Fruit fly (Drosophila melanogaster) whole organism, embryonic: ENCODE data around the gene Ttc26.
A peak's percentile ranks its signal among the peaks of the same experiment; 100 is the strongest.

Experiments
- ATbp ChIP-seq: fragments of 200-800 bp; sonication (Bioruptor generic); optimal IDR thresholded peaks from 2 replicates; lab custom pipeline; 2017; ENCODE audit warnings: missing biosample characterization, mild to moderate bottlenecking, missing genetic modification characterization, missing genetic modification reagents
- CG10209 ChIP-seq: fragments of 200-800 bp; sonication (Bioruptor generic); optimal IDR thresholded peaks from 3 replicates; lab custom pipeline; 2017; ENCODE audit warnings: missing biosample characterization, mild to moderate bottlenecking, missing genetic modification characterization, missing genetic modification reagents
- CG11723 ChIP-seq: fragments of 200-800 bp; sonication (Bioruptor generic); optimal IDR thresholded peaks from 2 replicates; lab custom pipeline; 2017; ENCODE audit warnings: missing biosample characterization, mild to moderate bottlenecking, missing genetic modification characterization
- CG12299 ChIP-seq: fragments of 200-800 bp; sonication (Bioruptor generic); optimal IDR thresholded peaks from 2 replicates; lab custom pipeline; 2018; ENCODE audit warnings: missing biosample characterization, mild to moderate bottlenecking, missing genetic modification characterization
- CG1233 ChIP-seq: fragments of 200-800 bp; sonication (Bioruptor generic); optimal IDR thresholded peaks from 4 replicates; lab custom pipeline; 2018; ENCODE audit warnings: missing biosample characterization, mild to moderate bottlenecking, missing genetic modification characterization
- CG13424 ChIP-seq: fragments of 200-800 bp; sonication (Bioruptor generic); optimal IDR thresholded peaks from 2 replicates; lab custom pipeline; 2019; ENCODE audit warnings: missing biosample characterization, mild to moderate bottlenecking, missing genetic modification characterization, moderate library complexity
- CG1529 ChIP-seq: fragments of 200-800 bp; sonication (Bioruptor generic); optimal IDR thresholded peaks from 3 replicates; lab custom pipeline; 2018; ENCODE audit warnings: missing biosample characterization, missing genetic modification characterization
- CG15479 ChIP-seq: fragments of 200-800 bp; sonication (Bioruptor generic); optimal IDR thresholded peaks from 3 replicates; lab custom pipeline; 2019; ENCODE audit warnings: missing biosample characterization, mild to moderate bottlenecking, missing genetic modification characterization, moderate library complexity
- CG16813 ChIP-seq: fragments of 200-800 bp; sonication (Bioruptor generic); IDR thresholded peaks from 3 replicates; pipeline ENCODE4 v1.3.6; 2022; ENCODE audit warnings: missing biosample characterization, missing genetic modification characterization; ENCODE audit not compliant: partially characterized antibody
- CG17186 ChIP-seq: fragments of 200-800 bp; sonication (Bioruptor generic); optimal IDR thresholded peaks from 3 replicates; lab custom pipeline; 2017; ENCODE audit warnings: missing biosample characterization, missing genetic modification reagents, missing genetic modification characterization
- CG17829 ChIP-seq: fragments of 200-800 bp; optimal IDR thresholded peaks from 2 replicates; lab custom pipeline; 2019; ENCODE audit warnings: missing biosample characterization, mild to moderate bottlenecking, missing genetic modification characterization, moderate library complexity
- CG1832 ChIP-seq: fragments of 200-800 bp; sonication (Bioruptor generic); optimal IDR thresholded peaks from 2 replicates; lab custom pipeline; 2017; ENCODE audit warnings: missing biosample characterization, mild to moderate bottlenecking, missing genetic modification characterization, inconsistent platforms
- CG18476 ChIP-seq: fragments of 200-800 bp; sonication (Bioruptor generic); optimal IDR thresholded peaks from 2 replicates; lab custom pipeline; 2016; ENCODE audit warnings: missing biosample characterization, mild to moderate bottlenecking, missing genetic modification characterization
- CG2129 ChIP-seq: fragments of 200-800 bp; sonication (Bioruptor generic); IDR thresholded peaks from 2 replicates; pipeline ENCODE4 v1.3.6; 2022; ENCODE audit warnings: missing biosample characterization, missing genetic modification characterization; ENCODE audit not compliant: partially characterized antibody
- CG30431 ChIP-seq: fragments of 200-800 bp; sonication (Bioruptor generic); optimal IDR thresholded peaks from 2 replicates; lab custom pipeline; 2017; ENCODE audit warnings: missing biosample characterization, missing genetic modification characterization
- CG31224 ChIP-seq: fragments of 200-800 bp; sonication (Bioruptor generic); IDR thresholded peaks from 2 replicates; pipeline ENCODE4 v1.3.6; 2022; ENCODE audit warnings: missing biosample characterization, missing genetic modification characterization
- CG33213 ChIP-seq: fragments of 200-800 bp; sonication (Bioruptor generic); optimal IDR thresholded peaks from 3 replicates; lab custom pipeline; 2016; ENCODE audit warnings: missing biosample characterization, missing genetic modification characterization
- CG34224 ChIP-seq: fragments of 200-800 bp; sonication (Bioruptor generic); IDR thresholded peaks from 3 replicates; pipeline ENCODE4 v1.3.6; 2022; ENCODE audit warnings: missing biosample characterization, missing genetic modification characterization; ENCODE audit not compliant: partially characterized antibody
- CG4282 ChIP-seq: fragments of 200-800 bp; sonication (Bioruptor generic); optimal IDR thresholded peaks from 2 replicates; lab custom pipeline; 2016; ENCODE audit warnings: missing biosample characterization, missing genetic modification characterization
- CG4360 ChIP-seq: fragments of 200-800 bp; sonication (Bioruptor generic); IDR thresholded peaks from 2 replicates; pipeline ENCODE4 v1.3.6; 2022; ENCODE audit warnings: missing biosample characterization, missing genetic modification characterization
- CG4707 ChIP-seq: fragments of 200-800 bp; sonication (Bioruptor generic); optimal IDR thresholded peaks from 2 replicates; lab custom pipeline; 2018; ENCODE audit warnings: missing biosample characterization, mild to moderate bottlenecking, missing genetic modification characterization, moderate library complexity
- CG4854 ChIP-seq: fragments of 200-800 bp; sonication (Bioruptor generic); optimal IDR thresholded peaks from 2 replicates; lab custom pipeline; 2016; ENCODE audit warnings: missing biosample characterization, missing genetic modification characterization, inconsistent platforms
- CG5180 ChIP-seq: fragments of 200-800 bp; sonication (Bioruptor generic); optimal IDR thresholded peaks from 3 replicates; lab custom pipeline; 2017; ENCODE audit warnings: missing biosample characterization, missing genetic modification characterization, mild to moderate bottlenecking, moderate library complexity, missing genetic modification reagents
- CG6272 ChIP-seq: fragments of 200-800 bp; sonication (Bioruptor generic); IDR thresholded peaks from 2 replicates; pipeline ENCODE4 v1.3.6; 2022; ENCODE audit warnings: missing biosample characterization, missing genetic modification characterization
- CG6813 ChIP-seq: fragments of 200-800 bp; sonication (Bioruptor generic); optimal IDR thresholded peaks from 2 replicates; lab custom pipeline; 2017; ENCODE audit warnings: missing biosample characterization, missing genetic modification characterization, mild to moderate bottlenecking, moderate library complexity, missing genetic modification reagents
- CG9609 ChIP-seq: fragments of 200-800 bp; sonication (Bioruptor generic); optimal IDR thresholded peaks from 3 replicates; lab custom pipeline; 2016; ENCODE audit warnings: missing biosample characterization, missing genetic modification characterization
- D19B ChIP-seq: fragments of 200-800 bp; sonication (Bioruptor generic); optimal IDR thresholded peaks from 2 replicates; lab custom pipeline; 2017; ENCODE audit warnings: missing biosample characterization, mild to moderate bottlenecking, missing genetic modification characterization
- Dfd ChIP-seq, 2 experiments: fragments of >200 bp; optimal IDR thresholded peaks; 2 replicates each; lab custom pipeline; 2017; ENCODE audit warnings: missing biosample characterization in 2 of 2, missing genetic modification characterization in 2 of 2
- Doc3 ChIP-seq: fragments of 200-800 bp; sonication (Bioruptor generic); IDR thresholded peaks from 3 replicates; pipeline ENCODE4 v1.3.6; 2022; ENCODE audit warnings: missing biosample characterization, missing genetic modification characterization; ENCODE audit not compliant: partially characterized antibody
- Gsc ChIP-seq: fragments of 200-800 bp; sonication (Bioruptor generic); IDR thresholded peaks from 2 replicates; pipeline ENCODE4 v1.3.6; 2022; ENCODE audit warnings: missing biosample characterization, missing genetic modification characterization
- H15 ChIP-seq: fragments of 200-800 bp; sonication (Bioruptor generic); IDR thresholded peaks from 3 replicates; pipeline ENCODE4 v1.3.6; 2022; ENCODE audit warnings: missing biosample characterization, missing genetic modification characterization
- Mes4 ChIP-seq: fragments of 200-800 bp; sonication (Bioruptor generic); optimal IDR thresholded peaks from 2 replicates; lab custom pipeline; 2016; ENCODE audit warnings: missing biosample characterization, missing genetic modification characterization
- NK7.1 ChIP-seq: fragments of 200-800 bp; sonication (Bioruptor generic); optimal IDR thresholded peaks from 3 replicates; lab custom pipeline; 2016; ENCODE audit warnings: missing biosample characterization, missing genetic modification characterization
- Nf-YC ChIP-seq: fragments of 200-800 bp; optimal IDR thresholded peaks from 3 replicates; lab custom pipeline; 2019; ENCODE audit warnings: missing biosample characterization, mild to moderate bottlenecking, missing genetic modification characterization, moderate library complexity
- YL-1 ChIP-seq: fragments of 200-800 bp; sonication (Bioruptor generic); optimal IDR thresholded peaks from 3 replicates; lab custom pipeline; 2017; ENCODE audit warnings: missing biosample characterization, mild to moderate bottlenecking, missing genetic modification characterization
- amos ChIP-seq: fragments of 200-800 bp; sonication (Bioruptor generic); IDR thresholded peaks from 2 replicates; pipeline ENCODE4 v1.3.6; 2022; ENCODE audit warnings: missing biosample characterization, missing genetic modification characterization; ENCODE audit not compliant: partially characterized antibody
- aop ChIP-seq: fragments of 200-800 bp; sonication (Bioruptor generic); IDR thresholded peaks from 2 replicates; pipeline ENCODE4 v1.3.6; 2022; ENCODE audit warnings: missing biosample characterization, missing genetic modification characterization
- bab2 ChIP-seq: fragments of 200-800 bp; sonication (Bioruptor generic); optimal IDR thresholded peaks from 2 replicates; lab custom pipeline; 2016; ENCODE audit warnings: missing biosample characterization, missing genetic modification characterization
- bsh ChIP-seq, 2 experiments: fragments of 200-800 bp; sonication (Bioruptor generic); optimal IDR thresholded peaks; 2 replicates each; lab custom pipeline; 2017 to 2018; ENCODE audit warnings: mild to moderate bottlenecking in 2 of 2, missing biosample characterization in 2 of 2, missing genetic modification characterization in 2 of 2, moderate library complexity in 1 of 2
- emc ChIP-seq: fragments of 200-800 bp; sonication (Bioruptor generic); optimal IDR thresholded peaks from 2 replicates; lab custom pipeline; 2016; ENCODE audit warnings: missing biosample characterization, missing genetic modification characterization
- ftz-f1 ChIP-seq: fragments of 200-800 bp; sonication (Bioruptor generic); optimal IDR thresholded peaks from 2 replicates; lab custom pipeline; 2016; ENCODE audit warnings: missing biosample characterization, missing genetic modification characterization
- gfzf ChIP-seq: fragments of 200-800 bp; sonication (Bioruptor generic); optimal IDR thresholded peaks from 2 replicates; lab custom pipeline; 2016; ENCODE audit warnings: missing biosample characterization, mild to moderate bottlenecking, missing genetic modification characterization, moderate library complexity
- h ChIP-seq: fragments of >200 bp; optimal IDR thresholded peaks from 2 replicates; lab custom pipeline; 2017
- nmo ChIP-seq: fragments of 200-800 bp; sonication (Bioruptor generic); optimal IDR thresholded peaks from 2 replicates; lab custom pipeline; 2018; ENCODE audit warnings: missing biosample characterization, mild to moderate bottlenecking, missing genetic modification characterization, moderate library complexity
- otp ChIP-seq: fragments of 200-800 bp; sonication (Bioruptor generic); IDR thresholded peaks from 3 replicates; pipeline ENCODE4, ENCODE4 v1.3.6; 2022; ENCODE audit warnings: missing biosample characterization, missing genetic modification characterization
- prd ChIP-seq, 3 experiments: fragments of >200 bp in 2 of 3; fragments of 200-800 bp in 1 of 3; sonication (Bioruptor generic) in 1 of 3; optimal IDR thresholded peaks in 2 of 3; IDR thresholded peaks in 1 of 3; 2 replicates in 2 of 3; 3 replicates in 1 of 3; pipeline versions ENCODE4 v1.3.6 to Lab custom; 2017 to 2022; ENCODE audit warnings: missing biosample characterization in 1 of 3, missing genetic modification characterization in 1 of 3
- shn ChIP-seq: fragments of 200-800 bp; sonication (Bioruptor generic); optimal IDR thresholded peaks from 3 replicates; lab custom pipeline; 2016; ENCODE audit warnings: missing biosample characterization, missing genetic modification characterization
- tap ChIP-seq: fragments of 200-800 bp; optimal IDR thresholded peaks from 3 replicates; lab custom pipeline; 2019; ENCODE audit warnings: missing biosample characterization, mild to moderate bottlenecking, missing genetic modification characterization, moderate library complexity
- z ChIP-seq: fragments of 200-800 bp; sonication (Bioruptor generic); IDR thresholded peaks from 3 replicates; pipeline ENCODE4 v1.3.6; 2022; ENCODE audit warnings: missing biosample characterization, missing genetic modification characterization
- zfh1 ChIP-seq: fragments of 200-800 bp; sonication (Bioruptor generic); IDR thresholded peaks from 3 replicates; pipeline ENCODE4 v1.3.6; 2022; ENCODE audit warnings: missing biosample characterization, missing genetic modification characterization

The Ttc26 gene

dm6 chr3R:15793372-15793802 is 19.2 kb downstream of the Ttc26 start, which contains the start of gene nsl1 (continued):
- TF ChIP-seq CG17829 (peak; percentile 76), zfh1 (peak; percentile 24; the same call in 1 of the 3 replicates), prd (optimal IDR thresholded peaks at IDR 0.05; lab: Kevin White, UChicago) (no peak), prd (GFP tag; IDR thresholded peaks at IDR 0.05; lab: Robert Waterston, UW) (peak; percentile 73), CG33213 (GFP tag; lab: Kevin White, UChicago) (no peak), CG31224 (GFP tag; lab: Robert Waterston, UW) (no peak), h (no peak), CG13424 (peak; percentile 2), CG2129 (GFP tag; lab: Robert Waterston, UW) (peak; percentile 95), NK7.1 (no peak), aop (GFP tag; lab: Robert Waterston, UW) (peak; percentile 19; the same call in 1 of the 2 replicates), Mes4 (GFP tag; lab: Kevin White, UChicago) (no peak), CG4360 (GFP tag; lab: Robert Waterston, UW) (no peak), CG17186 (GFP tag; lab: Kevin White, UChicago) (peak; percentile 98), bsh (GFP tag; optimal IDR thresholded peaks at IDR 0.05; lab: Kevin White, UChicago) (peak in 1 of 2 experiments; percentile 31), CG1233 (GFP tag; lab: Kevin White, UChicago) (peak; percentile 11), Gsc (no peak), Nf-YC (tag; lab: Kevin White, UChicago) (peak; percentile 78), D19B (GFP tag; lab: Kevin White, UChicago) (no peak), CG1529 (GFP tag; lab: Kevin White, UChicago) (peak; percentile 7), z (no peak), H15 (GFP tag; lab: Robert Waterston, UW) (no peak), YL-1 (GFP tag; lab: Kevin White, UChicago) (peak; percentile 94), CG1832 (peak; percentile 99), CG18476 (GFP tag; lab: Kevin White, UChicago) (peak; percentile 38), CG16813 (GFP tag; lab: Robert Waterston, UW) (peak; percentile 98), Dfd (GFP tag; optimal IDR thresholded peaks at IDR 0.05; lab: Kevin White, UChicago) (no peak), CG6272 (GFP tag; lab: Robert Waterston, UW) (peak; percentile 63), CG10209 (no peak), CG11723 (GFP tag; lab: Kevin White, UChicago) (no peak), bab2 (GFP tag; lab: Kevin White, UChicago) (peak; percentile 48), otp (GFP tag; lab: Robert Waterston, UW) (no peak), CG9609 (GFP tag; lab: Kevin White, UChicago) (no peak), CG4282 (GFP tag; lab: Kevin White, UChicago) (no peak), shn (no peak), CG5180 (no peak), ATbp (GFP tag; lab: Kevin White, UChicago) (no peak), gfzf (GFP tag; lab: Kevin White, UChicago) (peak; percentile 7), CG12299 (tag; lab: Kevin White, UChicago) (peak; percentile 19), emc (GFP tag; lab: Kevin White, UChicago) (no peak), amos (GFP tag; lab: Robert Waterston, UW) (peak; percentile 97), CG34224 (GFP tag; lab: Robert Waterston, UW) (peak; percentile 98), tap (tag; lab: Kevin White, UChicago) (peak; percentile 8), CG4707 (no peak), CG6813 (peak; percentile 4), Doc3 (GFP tag; lab: Robert Waterston, UW) (peak; percentile 95), ftz-f1 (GFP tag; lab: Kevin White, UChicago) (peak; percentile 44), CG15479 (GFP tag; lab: Kevin White, UChicago) (no peak), nmo (GFP tag; lab: Kevin White, UChicago) (peak; percentile 67), CG4854 (GFP tag; lab: Kevin White, UChicago) (no peak), CG30431 (GFP tag; lab: Kevin White, UChicago) (no peak)
